Fruit fly (Drosophila melanogaster): ENCODE data around the gene CG42233.

Gene CG42233

DNA sequence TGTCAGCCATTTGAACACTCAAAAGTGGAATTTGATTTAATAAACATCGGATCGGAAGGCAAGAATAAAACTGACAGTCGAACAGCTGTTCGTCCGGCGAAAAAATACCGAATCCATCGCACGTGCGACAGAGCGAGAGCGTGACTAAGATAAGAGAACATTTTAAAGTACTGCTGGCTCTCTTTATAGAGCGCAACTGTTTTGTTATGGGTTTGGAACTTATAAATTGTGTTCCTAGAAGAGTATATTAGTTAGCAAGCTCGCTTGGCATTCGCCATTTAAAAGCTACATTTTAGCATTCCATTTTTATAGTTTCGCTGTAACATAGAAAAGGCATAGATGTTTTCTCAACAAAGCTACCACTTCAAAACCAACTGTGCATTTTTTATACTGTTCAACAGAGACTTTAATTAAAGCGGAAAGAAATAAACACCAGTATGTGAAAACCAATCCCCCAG, 5.0 kb upstream of the CG42233 start, which contains the start of gene Rift (continued):
- TF ChIP-seq amos (GFP tag; IDR thresholded peaks at IDR 0.05; ENCODE audit: partially characterized antibody) (no peak), CG17829 (tag; optimal IDR thresholded peaks at IDR 0.05) (peak; percentile 31), CG10654 (GFP tag; optimal IDR thresholded peaks at IDR 0.05) (no peak), btn (GFP tag; optimal IDR thresholded peaks at IDR 0.05) (no peak), Bgb (GFP tag; IDR thresholded peaks at IDR 0.05; ENCODE audit: partially characterized antibody) (no peak), psq (GFP tag; optimal IDR thresholded peaks at IDR 0.05) (no peak), CG4854 (GFP tag; optimal IDR thresholded peaks at IDR 0.05) (no peak), CG15514 (GFP tag; optimal IDR thresholded peaks at IDR 0.05) (peak; percentile 32), CG12744 (GFP tag; optimal IDR thresholded peaks at IDR 0.05) (no peak), CG17186 (GFP tag; optimal IDR thresholded peaks at IDR 0.05) (no peak), sens-2 (GFP tag; IDR thresholded peaks at IDR 0.05) (no peak), insv (GFP tag; optimal IDR thresholded peaks at IDR 0.05) (no peak), abd-A (tag; optimal IDR thresholded peaks at IDR 0.05) (no peak), CG10274 (GFP tag; optimal IDR thresholded peaks at IDR 0.05) (no peak), jumu (GFP tag; optimal IDR thresholded peaks at IDR 0.05) (no peak), Oli (tag; optimal IDR thresholded peaks at IDR 0.05) (peak; percentile 11), Sox102F (GFP tag; optimal IDR thresholded peaks at IDR 0.05) (peak; percentile 36), Rx (GFP tag; IDR thresholded peaks at IDR 0.05) (no peak), ken (GFP tag; IDR thresholded peaks at IDR 0.05) (no peak), pita (GFP tag; optimal IDR thresholded peaks at IDR 0.05) (no peak), CkIIα-i1 (GFP tag; IDR thresholded peaks at IDR 0.05) (no peak), CG6254 (GFP tag; optimal IDR thresholded peaks at IDR 0.05) (no peak), vnd (GFP tag; IDR thresholded peaks at IDR 0.05; ENCODE audit: partially characterized antibody) (no peak), croc (GFP tag; conservative IDR thresholded peaks at IDR 0.05) (no peak), Jarid2 (GFP tag; optimal IDR thresholded peaks at IDR 0.05) (no peak), CG17385 (GFP tag; optimal IDR thresholded peaks at IDR 0.05) (peak; percentile 58), CG7556 (GFP tag; optimal IDR thresholded peaks at IDR 0.05) (peak; percentile 37), dati (GFP tag; IDR thresholded peaks at IDR 0.05) (no peak), gro (GFP tag; optimal IDR thresholded peaks at IDR 0.05) (no peak), CG17359 (tag; optimal IDR thresholded peaks at IDR 0.05) (peak; percentile 53), CG18764 (GFP tag; optimal IDR thresholded peaks at IDR 0.05) (no peak), Dp (GFP tag; optimal IDR thresholded peaks at IDR 0.05) (no peak), CG12391 (tag; optimal IDR thresholded peaks at IDR 0.05) (peak; percentile 55), CG14441 (GFP tag; IDR thresholded peaks at IDR 0.05) (peak; percentile 30; the same call in 1 of the 2 replicates), pb (GFP tag; optimal IDR thresholded peaks at IDR 0.05) (no peak), CG12155 (GFP tag; optimal IDR thresholded peaks at IDR 0.05) (no peak), YL-1 (GFP tag; optimal IDR thresholded peaks at IDR 0.05) (peak; percentile 69), CG1602 (GFP tag; optimal IDR thresholded peaks at IDR 0.05) (no peak), H2.0 (GFP tag; IDR thresholded peaks at IDR 0.05) (no peak), Ptx1 (GFP tag; IDR thresholded peaks at IDR 0.05) (peak; percentile 55), gt (GFP tag; IDR thresholded peaks at IDR 0.05) (peak; percentile 19; the same call in 1 of the 2 replicates), pros (GFP tag; optimal IDR thresholded peaks at IDR 0.05) (no peak), unpg (GFP tag; optimal IDR thresholded peaks at IDR 0.05) (peak; percentile 32), hbn (GFP tag; IDR thresholded peaks at IDR 0.05; ENCODE audit: partially characterized antibody) (peak; percentile 18; the same call in 1 of the 2 replicates), CG5953 (GFP tag; IDR thresholded peaks at IDR 0.05) (no peak), ara (GFP tag; IDR thresholded peaks at IDR 0.05) (peak; percentile 59), CG18476 (GFP tag; optimal IDR thresholded peaks at IDR 0.05) (no peak), CG4328 (GFP tag; optimal IDR thresholded peaks at IDR 0.05) (no peak), trem (tag; optimal IDR thresholded peaks at IDR 0.05) (no peak), grau (tag; optimal IDR thresholded peaks at IDR 0.05) (peak; percentile 50), CG3065 (GFP tag; optimal IDR thresholded peaks at IDR 0.05) (no peak)

Data from whole organism, embryonic.